Worm (Caenorhabditis elegans) whole organism, L2 larva: ENCODE measurements around the gene acp-7.

ENCODE experiments used
- R02D3.7 ChIP-seq: fragments of 150-350 bp; optimal IDR thresholded peaks from 2 replicates; lab custom pipeline; 2014; ENCODE audit warnings: missing biosample characterization, missing genetic modification characterization
- ZK546.5 ChIP-seq: sonication (generic microtip); optimal IDR thresholded peaks from 2 replicates; lab custom pipeline; 2017; ENCODE audit warnings: missing biosample characterization, missing genetic modification characterization
- alr-1 ChIP-seq: fragments of 150-350 bp; optimal IDR thresholded peaks from 2 replicates; lab custom pipeline; 2014; ENCODE audit warnings: missing biosample characterization, missing genetic modification characterization
- aly-2 ChIP-seq: fragments of 150-350 bp; optimal IDR thresholded peaks from 2 replicates; lab custom pipeline; 2014; ENCODE audit warnings: missing biosample characterization, missing genetic modification characterization
- blmp-1 ChIP-seq: sonication (generic microtip); optimal IDR thresholded peaks from 2 replicates; lab custom pipeline; 2017; ENCODE audit warnings: missing genetic modification characterization, mild to moderate bottlenecking, missing compliant biosample characterization, antibody characterized with exemption, moderate library complexity; ENCODE audit not compliant: insufficient read depth
- ceh-16 ChIP-seq: fragments of 150-350 bp; optimal IDR thresholded peaks from 2 replicates; lab custom pipeline; 2014; ENCODE audit warnings: missing biosample characterization, missing genetic modification characterization
- ceh-82 ChIP-seq: fragments of 150-350 bp; optimal IDR thresholded peaks from 2 replicates; lab custom pipeline; 2014; ENCODE audit warnings: missing biosample characterization, missing genetic modification characterization
- dmd-4 ChIP-seq: sonication (generic microtip); optimal IDR thresholded peaks from 2 replicates; lab custom pipeline; 2017; ENCODE audit warnings: missing biosample characterization, missing genetic modification characterization
- egl-27 ChIP-seq: sonication (generic microtip); optimal IDR thresholded peaks from 3 replicates; lab custom pipeline; 2017; ENCODE audit warnings: missing biosample characterization, missing genetic modification reagents, missing genetic modification characterization
- elt-1 ChIP-seq: fragments of 150-350 bp; optimal IDR thresholded peaks from 2 replicates; lab custom pipeline; 2014; ENCODE audit warnings: missing biosample characterization, missing genetic modification characterization
- elt-3 ChIP-seq: sonication (generic microtip); optimal IDR thresholded peaks from 2 replicates; lab custom pipeline; 2017; ENCODE audit warnings: missing biosample characterization, missing genetic modification characterization
- fos-1 ChIP-seq: fragments of 150-350 bp; optimal IDR thresholded peaks from 2 replicates; lab custom pipeline; 2014; ENCODE audit warnings: missing biosample characterization, missing genetic modification characterization
- gmeb-1 ChIP-seq: fragments of 150-350 bp; optimal IDR thresholded peaks from 2 replicates; lab custom pipeline; 2014; ENCODE audit warnings: missing biosample characterization, missing genetic modification characterization
- lsy-2 ChIP-seq, 2 experiments: fragments of 150-350 bp in 1 of 2; sonication (generic microtip) in 1 of 2; optimal IDR thresholded peaks; 2 replicates each; lab custom pipeline; 2014 to 2017; ENCODE audit warnings: missing biosample characterization in 2 of 2, missing genetic modification characterization in 2 of 2
- mdl-1 ChIP-seq, 2 experiments: fragments of 150-350 bp in 1 of 2; sonication (generic microtip) in 1 of 2; optimal IDR thresholded peaks; 2 replicates each; lab custom pipeline; 2017; ENCODE audit warnings: missing biosample characterization in 2 of 2, missing genetic modification characterization in 2 of 2
- nhr-10 ChIP-seq: sonication (generic microtip); optimal IDR thresholded peaks from 2 replicates; lab custom pipeline; 2017; ENCODE audit warnings: missing biosample characterization, missing genetic modification characterization
- nhr-11 ChIP-seq: fragments of 150-350 bp; optimal IDR thresholded peaks from 2 replicates; lab custom pipeline; 2014; ENCODE audit warnings: missing biosample characterization, missing genetic modification characterization
- nhr-21 ChIP-seq: fragments of 150-350 bp; optimal IDR thresholded peaks from 2 replicates; lab custom pipeline; 2014; ENCODE audit warnings: missing biosample characterization, missing genetic modification characterization
- nhr-23 ChIP-seq: fragments of 150-350 bp; optimal IDR thresholded peaks from 2 replicates; lab custom pipeline; 2014; ENCODE audit warnings: missing biosample characterization, missing genetic modification reagents, missing genetic modification characterization
- nhr-237 ChIP-seq: fragments of 150-350 bp; optimal IDR thresholded peaks from 2 replicates; lab custom pipeline; 2014; ENCODE audit warnings: missing biosample characterization, missing genetic modification characterization
- nhr-6 ChIP-seq: fragments of 150-350 bp; optimal IDR thresholded peaks from 2 replicates; lab custom pipeline; 2014; ENCODE audit warnings: missing biosample characterization, missing genetic modification characterization
- peb-1 ChIP-seq: fragments of 150-350 bp; optimal IDR thresholded peaks from 2 replicates; lab custom pipeline; 2014; ENCODE audit warnings: missing biosample characterization, missing genetic modification characterization
- sem-4 ChIP-seq: fragments of 150-350 bp; optimal IDR thresholded peaks from 2 replicates; lab custom pipeline; 2014; ENCODE audit warnings: missing biosample characterization, missing genetic modification reagents, missing genetic modification characterization
- snpc-4 ChIP-seq: fragments of 150-350 bp; optimal IDR thresholded peaks from 2 replicates; lab custom pipeline; 2014; ENCODE audit warnings: missing biosample characterization, missing genetic modification characterization
- unc-39 ChIP-seq: fragments of 150-350 bp; optimal IDR thresholded peaks from 2 replicates; lab custom pipeline; 2014; ENCODE audit warnings: missing biosample characterization, missing genetic modification characterization
- unc-55 ChIP-seq: fragments of 150-350 bp; sonication (generic microtip); optimal IDR thresholded peaks from 3 replicates; lab custom pipeline; 2014; ENCODE audit warnings: missing biosample characterization, missing genetic modification reagents, missing genetic modification characterization
- zag-1 ChIP-seq: fragments of 150-350 bp; optimal IDR thresholded peaks from 2 replicates; lab custom pipeline; 2014; ENCODE audit warnings: missing biosample characterization, missing genetic modification characterization
- ztf-1 ChIP-seq: fragments of 200-800 bp; sonication (Bioruptor generic); conservative IDR thresholded peaks from 2 replicates; pipeline ENCODE4 v1.3.6; 2022; ENCODE audit warnings: missing genetic modification characterization, missing compliant biosample characterization
- ztf-11 ChIP-seq: sonication (generic microtip); optimal IDR thresholded peaks from 2 replicates; lab custom pipeline; 2017; ENCODE audit warnings: missing biosample characterization, missing genetic modification characterization
- ztf-4 ChIP-seq: fragments of 150-350 bp; optimal IDR thresholded peaks from 2 replicates; lab custom pipeline; 2014; ENCODE audit warnings: missing biosample characterization, missing genetic modification characterization

The acp-7 gene

DNA sequence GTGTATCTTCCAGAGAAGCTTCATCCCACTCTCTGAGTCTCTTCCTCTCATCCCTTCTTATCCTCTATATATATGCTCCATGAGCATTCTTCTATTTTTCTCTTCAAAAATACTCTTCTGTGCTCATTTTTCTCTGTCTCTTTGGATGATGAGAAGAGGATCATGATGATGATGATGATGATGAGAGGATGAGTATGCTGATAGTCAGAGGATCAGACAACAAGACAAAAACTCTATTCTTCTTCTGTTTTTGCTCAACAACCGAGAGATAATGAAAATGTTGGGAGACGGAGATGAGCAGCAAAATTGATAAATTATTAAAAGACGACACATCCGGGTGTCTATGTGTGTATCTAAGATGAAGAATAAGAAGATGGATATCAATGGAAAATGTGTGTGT is 38.2 kb downstream of the acp-7 start (continued):
- TF ChIP-seq nhr-21 (tag; lab: Kevin White, UChicago) (no peak), nhr-10 (no peak), alr-1 (tag; lab: Kevin White, UChicago) (no peak), mdl-1 (tag; optimal IDR thresholded peaks at IDR 0.05; lab: Kevin White, UChicago) (no peak), ztf-4 (tag; lab: Kevin White, UChicago) (no peak), gmeb-1 (tag; lab: Kevin White, UChicago) (no peak), lsy-2 (tag; optimal IDR thresholded peaks at IDR 0.05; lab: Kevin White, UChicago) (peak; percentile 12 to 75), elt-1 (tag; lab: Kevin White, UChicago) (no peak), nhr-237 (tag; lab: Kevin White, UChicago) (no peak), ztf-1 (GFP tag; lab: Robert Waterston, UW) (no peak), ztf-11 (tag; lab: Kevin White, UChicago) (no peak), nhr-11 (no peak), egl-27 (tag; lab: Kevin White, UChicago) (no peak), ceh-82 (no peak), unc-39 (tag; lab: Kevin White, UChicago) (no peak)

DNA sequence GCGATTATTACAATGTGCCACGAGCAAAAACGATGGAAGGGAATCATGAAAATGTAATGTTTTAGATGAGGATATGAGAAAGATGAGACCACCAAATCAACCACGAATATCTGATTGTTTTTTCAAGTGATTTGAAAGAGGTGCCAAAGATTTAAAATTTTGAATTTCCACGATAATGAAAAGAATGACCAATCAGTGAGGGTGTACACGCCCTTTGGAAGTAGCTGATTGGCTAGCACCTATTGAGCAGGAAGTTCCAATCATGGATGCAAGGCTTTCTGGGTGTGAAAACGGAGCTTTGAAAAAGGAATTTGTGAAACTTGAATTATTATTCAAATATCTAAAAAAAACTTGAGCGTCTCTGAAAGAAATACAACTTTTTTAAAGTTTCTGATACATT is 39.9 kb downstream of the acp-7 start:
- TF ChIP-seq unc-55 (no peak), nhr-23 (tag; lab: Kevin White, UChicago) (no peak), sem-4 (tag; lab: Kevin White, UChicago) (no peak), aly-2 (tag; lab: Kevin White, UChicago) (no peak)

DNA sequence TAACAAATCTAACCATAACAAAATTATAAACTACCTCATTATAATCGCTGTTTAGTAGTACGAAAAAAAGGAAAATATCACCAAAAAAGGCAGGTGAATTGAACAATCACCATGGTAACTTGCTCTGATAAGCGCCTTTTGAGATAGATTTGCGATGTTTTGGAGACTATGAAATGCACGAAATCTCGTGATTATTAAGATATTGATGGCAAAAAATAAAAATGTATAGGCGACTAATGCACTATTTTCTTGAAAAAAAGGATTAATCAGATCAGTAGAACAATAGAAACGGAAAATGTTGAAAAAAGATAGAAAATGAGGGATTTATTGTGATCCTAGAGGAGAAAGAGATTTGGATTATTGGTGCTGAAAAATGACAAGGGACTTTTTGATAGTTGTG is 42.9 kb downstream of the acp-7 start:
- no peak for TF ChIP-seq zag-1 (tag; lab: Kevin White, UChicago)
- no peak for TF ChIP-seq snpc-4 (tag; lab: Kevin White, UChicago)
- no peak for TF ChIP-seq elt-3
- no peak for TF ChIP-seq R02D3.7 (tag; lab: Kevin White, UChicago)
- TF ChIP-seq sem-4 (tag; lab: Kevin White, UChicago): no peak
- no peak for TF ChIP-seq elt-1 (tag; lab: Kevin White, UChicago)
- no peak for TF ChIP-seq ceh-82

DNA sequence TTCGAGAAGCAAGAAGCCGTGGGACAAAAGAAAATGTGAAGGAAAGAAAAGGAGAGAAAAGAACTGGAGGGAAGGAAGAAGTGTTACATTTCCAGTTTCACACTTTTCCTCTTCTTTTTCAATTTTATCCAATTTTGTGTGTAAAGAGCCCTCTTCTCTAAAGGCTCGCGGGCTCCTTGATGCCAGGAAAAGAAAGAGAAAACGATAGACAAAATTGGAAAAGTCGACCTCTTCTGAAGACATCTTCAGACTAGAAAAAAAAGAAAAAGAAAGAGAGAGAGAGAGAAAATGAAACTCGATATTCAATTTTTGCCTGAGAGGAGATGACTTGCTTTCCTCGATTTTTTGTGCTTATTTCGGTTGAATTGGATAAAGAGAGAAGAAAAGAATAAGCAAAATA is 46.5 kb downstream of the acp-7 start:
- no peak for TF ChIP-seq ztf-4 (tag; lab: Kevin White, UChicago)
- TF ChIP-seq nhr-6 (tag; lab: Kevin White, UChicago): no peak
- TF ChIP-seq unc-39 (tag; lab: Kevin White, UChicago): no peak
- no peak for TF ChIP-seq gmeb-1 (tag; lab: Kevin White, UChicago)
- TF ChIP-seq alr-1 (tag; lab: Kevin White, UChicago): no peak
- TF ChIP-seq ceh-82: no peak

DNA sequence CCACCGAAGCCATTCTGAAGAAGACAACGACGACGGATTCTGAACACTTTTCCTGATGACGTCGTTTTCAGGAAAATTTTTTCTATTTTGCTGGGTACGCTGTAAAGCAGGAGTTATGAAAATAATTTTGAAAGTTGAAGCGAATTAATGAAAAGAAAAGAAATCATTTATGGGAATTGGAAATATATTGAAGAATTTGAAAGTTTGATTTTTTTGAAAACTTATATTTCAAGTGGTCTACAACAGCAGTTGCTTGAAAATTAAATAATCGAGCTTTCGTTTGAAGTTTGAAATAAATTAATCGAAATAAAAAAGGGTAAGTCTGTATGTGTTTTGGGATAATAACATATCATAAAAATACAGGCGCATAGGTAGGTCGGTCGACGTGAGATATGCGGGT is 47.5 kb downstream of the acp-7 start, which contains the start of gene shl-1:
Gene shl-1 (minus strand): TSS at position 101 of the 400 bp plus-strand sequence.
- no peak for TF ChIP-seq ZK546.5 (tag; lab: Kevin White, UChicago)
- TF ChIP-seq R02D3.7 (tag; lab: Kevin White, UChicago): no peak
- no peak for TF ChIP-seq blmp-1 (tag; lab: Kevin White, UChicago)
- TF ChIP-seq, all 48 proteins: peak for 0

DNA sequence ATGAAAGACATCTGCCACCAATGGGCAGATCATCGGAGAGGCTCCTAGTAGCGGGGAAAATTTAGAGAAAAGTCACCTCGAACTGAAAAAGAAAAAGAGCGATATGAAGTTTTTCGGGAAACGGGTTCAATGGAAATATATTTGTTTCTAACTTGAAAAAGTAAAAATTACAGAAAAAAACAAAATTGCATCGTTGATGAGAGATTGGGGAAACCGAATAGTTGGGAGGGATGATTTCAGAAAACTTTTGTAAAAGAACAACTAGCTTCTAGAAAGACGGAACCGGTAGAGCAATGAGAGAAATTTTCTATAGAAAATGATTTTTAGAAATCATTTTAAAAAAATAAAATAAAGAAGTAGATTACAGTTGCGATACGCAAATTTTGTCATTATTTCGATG is 53.1 kb downstream of the acp-7 start:
- TF ChIP-seq peb-1 (tag; lab: Kevin White, UChicago) (no peak), dmd-4 (tag; lab: Kevin White, UChicago) (no peak), mdl-1 (tag; optimal IDR thresholded peaks at IDR 0.05; lab: Kevin White, UChicago) (no peak), gmeb-1 (tag; lab: Kevin White, UChicago) (no peak), fos-1 (tag; lab: Kevin White, UChicago) (no peak), unc-55 (no peak), alr-1 (tag; lab: Kevin White, UChicago) (no peak), ceh-16 (no peak), lsy-2 (tag; optimal IDR thresholded peaks at IDR 0.05; lab: Kevin White, UChicago) (no peak)
